Fruit fly (Drosophila melanogaster): Measurements from ENCODE around the gene CG31111.
A peak's percentile ranks its signal among the peaks of the same experiment; 100 is the strongest.

The CG31111 gene

dm6 chr3R:25024895-25025557 is 31.0 kb downstream of the CG31111 start, which contains the start of the genes EMC6 and Hr96 (continued):
- peak; percentile 84 for TF ChIP-seq ham (GFP tag; IDR thresholded peaks at IDR 0.05)
- TF ChIP-seq D19A (tag; optimal IDR thresholded peaks at IDR 0.05) = no peak
- peak; percentile 91 for TF ChIP-seq gsb (GFP tag; IDR thresholded peaks at IDR 0.05)
- TF ChIP-seq HLH54F (GFP tag; optimal IDR thresholded peaks at IDR 0.05) = peak; percentile 96
- peak; percentile 92 for TF ChIP-seq cato (GFP tag; optimal IDR thresholded peaks at IDR 0.05; ENCODE audit: borderline replicate concordance)
- peak; percentile 70 for TF ChIP-seq CG6791 (GFP tag; IDR thresholded peaks at IDR 0.05; ENCODE audit: partially characterized antibody)
- TF ChIP-seq CG6175 (GFP tag; IDR thresholded peaks at IDR 0.05) = peak; percentile 87
- peak in 1 of 2 experiments; percentile 34 for TF ChIP-seq tll (GFP tag; optimal IDR thresholded peaks at IDR 0.05)
- TF ChIP-seq CG31441 (GFP tag; IDR thresholded peaks at IDR 0.05) = peak; percentile 94
- TF ChIP-seq CG13424 (tag; optimal IDR thresholded peaks at IDR 0.05) = peak; percentile 94
- TF ChIP-seq abd-A (tag; optimal IDR thresholded peaks at IDR 0.05) = no peak
- peak; percentile 93 for TF ChIP-seq CG1602 (GFP tag; optimal IDR thresholded peaks at IDR 0.05)
- TF ChIP-seq gsb-n (tag; optimal IDR thresholded peaks at IDR 0.05) = no peak
- peak; percentile 63 for TF ChIP-seq CG10431 (GFP tag; optimal IDR thresholded peaks at IDR 0.05)
- peak; percentile 89 for TF ChIP-seq CG5245 (GFP tag; optimal IDR thresholded peaks at IDR 0.05)
- TF ChIP-seq tgo (GFP tag; IDR thresholded peaks at IDR 0.05) = peak; percentile 92
- no peak for TF ChIP-seq hth (optimal IDR thresholded peaks at IDR 0.05)
- no peak for TF ChIP-seq prd (optimal IDR thresholded peaks at IDR 0.05)
- peak; percentile 96 for TF ChIP-seq prd (GFP tag; IDR thresholded peaks at IDR 0.05)
- peak; percentile 72 for TF ChIP-seq CG3995 (GFP tag; optimal IDR thresholded peaks at IDR 0.05)
- TF ChIP-seq CG10654 (GFP tag; optimal IDR thresholded peaks at IDR 0.05) = peak; percentile 93
- peak; percentile 75 for TF ChIP-seq CG4360 (GFP tag; IDR thresholded peaks at IDR 0.05)
- TF ChIP-seq CG32767 (GFP tag; IDR thresholded peaks at IDR 0.05) = peak; percentile 87
- peak; percentile 83 for TF ChIP-seq BtbVII (GFP tag; optimal IDR thresholded peaks at IDR 0.05)
- TF ChIP-seq CG1603 (tag; optimal IDR thresholded peaks at IDR 0.05) = peak; percentile 97
- peak; percentile 95 for TF ChIP-seq CG3847 (GFP tag; IDR thresholded peaks at IDR 0.05)
- TF ChIP-seq HLHmδ (GFP tag; optimal IDR thresholded peaks at IDR 0.05) = no peak
- peak; percentile 57 for TF ChIP-seq CG10274 (GFP tag; optimal IDR thresholded peaks at IDR 0.05)
- peak; percentile 96 for TF ChIP-seq Dbx (GFP tag; IDR thresholded peaks at IDR 0.05)
- TF ChIP-seq CG3281 (GFP tag; optimal IDR thresholded peaks at IDR 0.05) = peak; percentile 91
- peak; percentile 63 for TF ChIP-seq amos (GFP tag; IDR thresholded peaks at IDR 0.05; ENCODE audit: partially characterized antibody)
- peak; percentile 87 for TF ChIP-seq CG8388 (GFP tag; optimal IDR thresholded peaks at IDR 0.05)
- peak; percentile 90 for TF ChIP-seq CG11085 (GFP tag; IDR thresholded peaks at IDR 0.05)
- TF ChIP-seq CG42726 (GFP tag; IDR thresholded peaks at IDR 0.05; ENCODE audit: partially characterized antibody) = no peak
- TF ChIP-seq CG12391 (tag; optimal IDR thresholded peaks at IDR 0.05) = peak; percentile 96
- TF ChIP-seq crc (GFP tag; optimal IDR thresholded peaks at IDR 0.05) = peak; percentile 77
- TF ChIP-seq CG12236 (GFP tag; optimal IDR thresholded peaks at IDR 0.05) = peak; percentile 70
- peak; percentile 92 for TF ChIP-seq CrebB (tag; optimal IDR thresholded peaks at IDR 0.05)
- peak; percentile 68 for TF ChIP-seq TFAM (GFP tag; optimal IDR thresholded peaks at IDR 0.05)
- TF ChIP-seq CG9817 (tag; optimal IDR thresholded peaks at IDR 0.05) = peak; percentile 94
- TF ChIP-seq CG18011 (GFP tag; optimal IDR thresholded peaks at IDR 0.05) = peak; percentile 83
- peak; percentile 91 for TF ChIP-seq Ssrp (tag; optimal IDR thresholded peaks at IDR 0.05)
- peak; percentile 79 for TF ChIP-seq Deaf1 (tag; optimal IDR thresholded peaks at IDR 0.05)
- peak; percentile 94 for TF ChIP-seq CG2712 (tag; optimal IDR thresholded peaks at IDR 0.05)
- TF ChIP-seq CG11398 (GFP tag; optimal IDR thresholded peaks at IDR 0.05) = peak; percentile 82
- peak; percentile 89 for TF ChIP-seq CG3726 (GFP tag; IDR thresholded peaks at IDR 0.05)
- TF ChIP-seq CG12299 (tag; optimal IDR thresholded peaks at IDR 0.05) = peak; percentile 90
- peak; percentile 86 for TF ChIP-seq shn (GFP tag; optimal IDR thresholded peaks at IDR 0.05)
- TF ChIP-seq CG7963 (GFP tag; IDR thresholded peaks at IDR 0.05; ENCODE audit: partially characterized antibody) = peak; percentile 82
- peak; percentile 95 for TF ChIP-seq Dad (GFP tag; optimal IDR thresholded peaks at IDR 0.05)
